Worm (Caenorhabditis elegans) whole organism, mixed stage, embryonic: ENCODE measurements around the gene C18D11.3.

Experiments used
- blmp-1 ChIP-seq: fragments of 150-350 bp; optimal IDR thresholded peaks from 2 replicates; lab custom pipeline; 2014; ENCODE audit warnings: missing biosample characterization, missing genetic modification characterization
- nhr-28 ChIP-seq: fragments of 150-350 bp; optimal IDR thresholded peaks from 2 replicates; lab custom pipeline; 2014; ENCODE audit warnings: missing biosample characterization, missing genetic modification characterization
- unc-62 ChIP-seq: fragments of 150-350 bp; optimal IDR thresholded peaks from 2 replicates; lab custom pipeline; 2014; ENCODE audit warnings: missing biosample characterization, missing genetic modification reagents, missing genetic modification characterization

- TF ChIP-seq unc-62 (GFP tag; lab: Kevin White, UChicago) (no peak), blmp-1 (no peak), nhr-28 (tag; lab: Kevin White, UChicago) (no peak)
These were observed 19.8 kb downstream of the C18D11.3 start for ce11 chrIII:11843007-11843406.
